Worm (Caenorhabditis elegans) whole organism, young adult: ENCODE measurements around the gene zmp-4.
A peak's percentile ranks its signal among the peaks of the same experiment; 100 is the strongest.

Experiments
- B0035.1 ChIP-seq: sonication (generic microtip); optimal IDR thresholded peaks from 2 replicates; lab custom pipeline; 2016; ENCODE audit warnings: missing genetic modification characterization, mild to moderate bottlenecking, missing compliant biosample characterization, missing genotype, missing genetic modification reagents
- B0336.3 ChIP-seq: fragments of 200-800 bp; sonication (Bioruptor generic); IDR thresholded peaks from 2 replicates; pipeline ENCODE4 v1.3.6; 2022; ENCODE audit warnings: missing genetic modification characterization, missing compliant biosample characterization
- C06A6.2 ChIP-seq: fragments of 200-800 bp; sonication (Bioruptor generic); conservative IDR thresholded peaks from 2 replicates; pipeline ENCODE4 v1.3.6; 2022; ENCODE audit warnings: missing genetic modification characterization, missing compliant biosample characterization
- F33H1.4 ChIP-seq: fragments of 200-800 bp; sonication (Bioruptor generic); IDR thresholded peaks from 2 replicates; pipeline ENCODE4 v1.3.6; 2022; ENCODE audit warnings: missing genetic modification reagents, missing genetic modification characterization, missing compliant biosample characterization
- K11D2.4 ChIP-seq: fragments of 200-800 bp; sonication (Bioruptor generic); IDR thresholded peaks from 2 replicates; pipeline ENCODE4 v1.3.6; 2022; ENCODE audit warnings: missing genetic modification reagents, missing genetic modification characterization, missing compliant biosample characterization
- K12H6.12 ChIP-seq: fragments of 200-800 bp; sonication (Bioruptor generic); optimal IDR thresholded peaks from 2 replicates; lab custom pipeline; 2018; ENCODE audit warnings: mild to moderate bottlenecking, missing genetic modification characterization, missing compliant biosample characterization
- T26A5.8 ChIP-seq: sonication (generic microtip); optimal IDR thresholded peaks from 2 replicates; lab custom pipeline; 2016; ENCODE audit warnings: missing genetic modification characterization, missing compliant biosample characterization
- Y53F4B.3 ChIP-seq: fragments of 200-800 bp; sonication (Bioruptor generic); IDR thresholded peaks from 2 replicates; pipeline ENCODE4 v1.3.6; 2022; ENCODE audit warnings: missing genetic modification reagents, missing genetic modification characterization, missing compliant biosample characterization
- ZK185.1 ChIP-seq: sonication (generic microtip); optimal IDR thresholded peaks from 2 replicates; lab custom pipeline; 2016; ENCODE audit warnings: mild to moderate bottlenecking, missing genetic modification characterization, missing compliant biosample characterization; ENCODE audit not compliant: poor library complexity, severe bottlenecking
- attf-5 ChIP-seq: fragments of 200-800 bp; sonication (Bioruptor generic); optimal IDR thresholded peaks from 2 replicates; lab custom pipeline; 2018; ENCODE audit warnings: mild to moderate bottlenecking, missing genetic modification characterization, missing compliant biosample characterization
- ceh-58 ChIP-seq: fragments of 200-800 bp; sonication (Bioruptor generic); IDR thresholded peaks from 2 replicates; pipeline ENCODE4 v1.3.6; 2022; ENCODE audit warnings: missing genetic modification characterization, missing compliant biosample characterization
- chd-7 ChIP-seq: sonication (generic microtip); optimal IDR thresholded peaks from 2 replicates; lab custom pipeline; 2016; ENCODE audit warnings: mild to moderate bottlenecking, missing genetic modification characterization, moderate library complexity, missing compliant biosample characterization
- dpff-1 ChIP-seq: sonication (generic microtip); optimal IDR thresholded peaks from 2 replicates; lab custom pipeline; 2017; ENCODE audit warnings: mild to moderate bottlenecking, missing genetic modification characterization, missing compliant biosample characterization
- efl-1 ChIP-seq: fragments of 150-350 bp; optimal IDR thresholded peaks from 2 replicates; lab custom pipeline; 2014; ENCODE audit warnings: missing biosample characterization, missing genetic modification reagents, missing genetic modification characterization
- ekl-4 ChIP-seq: fragments of 200-800 bp; sonication (Bioruptor generic); IDR thresholded peaks from 2 replicates; pipeline ENCODE4 v1.3.6; 2022; ENCODE audit warnings: missing genetic modification reagents, missing genetic modification characterization, missing compliant biosample characterization
- gei-17 ChIP-seq: fragments of 200-800 bp; sonication (Bioruptor generic); optimal IDR thresholded peaks from 2 replicates; lab custom pipeline; 2018; ENCODE audit warnings: mild to moderate bottlenecking, missing genetic modification characterization, missing compliant biosample characterization
- lin-26 ChIP-seq: fragments of 200-800 bp; sonication (Bioruptor generic); IDR thresholded peaks from 2 replicates; pipeline ENCODE4 v1.3.6; 2022; ENCODE audit warnings: missing genetic modification reagents, missing genetic modification characterization, missing compliant biosample characterization
- lin-40 ChIP-seq: sonication (generic microtip); optimal IDR thresholded peaks from 2 replicates; lab custom pipeline; 2016; ENCODE audit warnings: missing genetic modification characterization, mild to moderate bottlenecking, missing compliant biosample characterization, missing genotype, missing genetic modification reagents
- lin-54 ChIP-seq: fragments of 200-800 bp; sonication (Bioruptor generic); optimal IDR thresholded peaks from 2 replicates; lab custom pipeline; 2018; ENCODE audit warnings: mild to moderate bottlenecking, missing genetic modification characterization, missing compliant biosample characterization
- madf-6 ChIP-seq: fragments of 200-800 bp; sonication (Bioruptor generic); IDR thresholded peaks from 2 replicates; pipeline ENCODE4 v1.3.6; 2022; ENCODE audit warnings: missing genetic modification reagents, missing genetic modification characterization, missing compliant biosample characterization
- mcd-1 ChIP-seq: fragments of 200-800 bp; sonication (Bioruptor generic); IDR thresholded peaks from 2 replicates; pipeline ENCODE4 v1.3.6; 2022; ENCODE audit warnings: missing genetic modification reagents, missing genetic modification characterization, missing compliant biosample characterization
- mel-28 ChIP-seq: sonication (generic microtip); optimal IDR thresholded peaks from 2 replicates; lab custom pipeline; 2016; ENCODE audit warnings: borderline replicate concordance, mild to moderate bottlenecking, missing genetic modification characterization, missing compliant biosample characterization
- mxl-1 ChIP-seq: sonication (generic microtip); optimal IDR thresholded peaks from 2 replicates; lab custom pipeline; 2016; ENCODE audit warnings: missing genetic modification characterization, missing compliant biosample characterization
- rcor-1 ChIP-seq: fragments of 200-800 bp; sonication (Bioruptor generic); IDR thresholded peaks from 2 replicates; pipeline ENCODE4 v1.3.6; 2022; ENCODE audit warnings: missing genetic modification reagents, missing genetic modification characterization, missing compliant biosample characterization
- snpc-1.3 ChIP-seq: sonication (generic microtip); optimal IDR thresholded peaks from 2 replicates; lab custom pipeline; 2017; ENCODE audit warnings: missing genetic modification characterization, mild to moderate bottlenecking, missing compliant biosample characterization, antibody characterized with exemption, moderate library complexity, missing genotype, missing genetic modification reagents; ENCODE audit not compliant: insufficient read depth
- sptf-2 ChIP-seq: fragments of 200-800 bp; sonication (Bioruptor generic); optimal IDR thresholded peaks from 2 replicates; lab custom pipeline; 2018; ENCODE audit warnings: mild to moderate bottlenecking, missing genetic modification characterization, missing compliant biosample characterization
- unc-62 ChIP-seq: fragments of 150-350 bp; optimal IDR thresholded peaks from 2 replicates; lab custom pipeline; 2014; ENCODE audit warnings: missing biosample characterization, missing genetic modification reagents, missing genetic modification characterization
- xnd-1 ChIP-seq: sonication (generic microtip); optimal IDR thresholded peaks from 2 replicates; lab custom pipeline; 2016; ENCODE audit warnings: missing genotype, missing genetic modification reagents, missing genetic modification characterization, missing compliant biosample characterization
- ztf-18 ChIP-seq: sonication (generic microtip); optimal IDR thresholded peaks from 2 replicates; lab custom pipeline; 2016; ENCODE audit warnings: missing genotype, mild to moderate bottlenecking, missing genetic modification characterization, missing compliant biosample characterization
- ztf-25 ChIP-seq: fragments of 200-800 bp; sonication (Bioruptor generic); IDR thresholded peaks from 2 replicates; pipeline ENCODE4 v1.3.6; 2022; ENCODE audit warnings: missing genetic modification reagents, missing genetic modification characterization, missing compliant biosample characterization
- ztf-28 ChIP-seq: fragments of 200-800 bp; sonication (Bioruptor generic); IDR thresholded peaks from 2 replicates; pipeline ENCODE4 v1.3.6; 2022; ENCODE audit warnings: missing genetic modification reagents, missing genetic modification characterization, missing compliant biosample characterization
- ztf-6 ChIP-seq: fragments of 200-800 bp; sonication (Bioruptor generic); IDR thresholded peaks from 2 replicates; pipeline ENCODE4 v1.3.6; 2022; ENCODE audit warnings: missing genetic modification reagents, missing genetic modification characterization, missing compliant biosample characterization

The zmp-4 gene

DNA sequence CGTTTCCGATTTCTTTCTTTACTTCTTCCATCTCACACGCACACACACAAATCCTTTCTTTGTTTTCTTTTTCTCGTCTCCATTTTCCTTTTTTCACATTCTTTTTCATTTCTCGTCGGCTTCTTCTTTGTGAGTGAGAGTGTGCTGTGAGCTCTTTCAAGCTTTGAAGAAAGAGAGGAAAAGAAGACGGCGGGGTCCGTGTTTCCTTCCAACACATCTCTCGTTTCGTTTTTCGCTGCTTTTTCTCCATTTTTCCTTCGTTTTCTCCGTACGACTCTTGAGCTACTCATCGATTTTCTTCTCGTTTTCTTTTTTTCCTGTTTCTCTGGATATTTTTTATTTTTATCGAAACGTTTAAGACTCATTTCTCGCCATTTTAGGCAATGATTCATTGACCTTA lies 8.8 kb upstream of the zmp-4 start:
- TF ChIP-seq K12H6.12 (peak; percentile 21), lin-54 (GFP tag; lab: Kevin White, UChicago) (no peak), mel-28 (tag; lab: Kevin White, UChicago) (no peak), C06A6.2 (GFP tag; lab: Robert Waterston, UW) (no peak)

ce11 chrV:14928248-14928647 lies 6.8 kb upstream of the zmp-4 start, which contains the start of gene srg-55:
Gene srg-55 (minus strand): TSS chrV:14928348.
- TF ChIP-seq ztf-6 (GFP tag; lab: Robert Waterston, UW) (no peak), C06A6.2 (GFP tag; lab: Robert Waterston, UW) (no peak), efl-1 (GFP tag; lab: Kevin White, UChicago) (no peak), snpc-1.3 (tag; lab: Kevin White, UChicago) (no peak), lin-40 (tag; lab: Kevin White, UChicago) (no peak), T26A5.8 (tag; lab: Kevin White, UChicago) (no peak), attf-5 (GFP tag; lab: Kevin White, UChicago) (no peak), Y53F4B.3 (GFP tag; lab: Robert Waterston, UW) (no peak)

DNA sequence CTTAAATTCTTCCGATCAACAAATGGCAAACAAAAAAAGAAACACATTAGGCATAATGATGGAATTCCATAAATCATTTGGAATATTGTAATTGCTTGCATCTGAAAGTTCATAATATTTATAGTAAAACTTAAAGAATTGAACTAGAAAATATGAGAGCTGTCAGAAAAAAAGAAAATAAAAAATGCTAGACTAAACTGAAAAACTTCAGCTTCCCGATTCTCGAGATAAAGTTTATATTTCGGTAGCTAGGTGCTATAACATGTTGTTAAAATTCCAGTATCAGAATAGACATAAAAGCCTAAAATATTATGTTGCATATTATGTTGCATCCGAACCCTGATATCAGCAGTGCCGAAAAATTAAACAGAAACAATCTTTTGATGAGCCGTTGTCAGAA lies 2.7 kb upstream of the zmp-4 start, which contains the start of gene srg-54:
Gene srg-54 (minus strand): TSS at position 101 of the 400 bp plus-strand sequence.
- no peak for TF ChIP-seq mcd-1 (GFP tag; lab: Robert Waterston, UW)
- no peak for TF ChIP-seq ztf-28 (GFP tag; lab: Robert Waterston, UW)
- TF ChIP-seq ztf-18 (tag; lab: Kevin White, UChicago): no peak
- no peak for TF ChIP-seq ztf-25 (GFP tag; lab: Robert Waterston, UW)
- TF ChIP-seq B0336.3 (GFP tag; lab: Robert Waterston, UW): no peak
- TF ChIP-seq Y53F4B.3 (GFP tag; lab: Robert Waterston, UW): no peak
- TF ChIP-seq rcor-1 (GFP tag; lab: Robert Waterston, UW): no peak
- TF ChIP-seq ZK185.1: no peak
- no peak for TF ChIP-seq unc-62 (GFP tag; lab: Kevin White, UChicago)
- no peak for TF ChIP-seq lin-26 (GFP tag; lab: Robert Waterston, UW)
- TF ChIP-seq B0035.1 (tag; lab: Kevin White, UChicago): no peak
- TF ChIP-seq K11D2.4 (GFP tag; lab: Robert Waterston, UW): no peak
- no peak for TF ChIP-seq lin-54 (GFP tag; lab: Kevin White, UChicago)
- TF ChIP-seq xnd-1 (tag; lab: Kevin White, UChicago): no peak
- no peak for TF ChIP-seq ceh-58
- TF ChIP-seq dpff-1 (tag; lab: Kevin White, UChicago): no peak
- TF ChIP-seq gei-17 (GFP tag; lab: Kevin White, UChicago): no peak
- no peak for TF ChIP-seq F33H1.4 (GFP tag; lab: Robert Waterston, UW)
- TF ChIP-seq chd-7 (tag; lab: Kevin White, UChicago): no peak
- no peak for TF ChIP-seq T26A5.8 (tag; lab: Kevin White, UChicago)

- TF ChIP-seq lin-54 (GFP tag; lab: Kevin White, UChicago): no peak
- TF ChIP-seq mxl-1 (tag; lab: Kevin White, UChicago): no peak
- TF ChIP-seq madf-6 (GFP tag; lab: Robert Waterston, UW): no peak
- no peak for TF ChIP-seq ekl-4 (GFP tag; lab: Robert Waterston, UW)
- no peak for TF ChIP-seq T26A5.8 (tag; lab: Kevin White, UChicago)
- no peak for TF ChIP-seq sptf-2 (GFP tag; lab: Kevin White, UChicago)
These were observed 5.8 kb downstream of the zmp-4 start, which contains the start of gene H12D21.11 for ce11 chrV:14915599-14915998. Gene H12D21.11 (plus strand): TSS chrV:14915899.
